Fruit fly (Drosophila melanogaster) whole organism, embryonic: ENCODE measurements around the gene CG7342.

Experiments used
- Bdp1 ChIP-seq: fragments of 200-800 bp; sonication (Bioruptor generic); optimal IDR thresholded peaks from 3 replicates; lab custom pipeline; 2016; ENCODE audit warnings: missing biosample characterization, missing genetic modification characterization
- Blimp-1 ChIP-seq: fragments of 200-800 bp; sonication (Bioruptor generic); optimal IDR thresholded peaks from 3 replicates; lab custom pipeline; 2018; ENCODE audit warnings: missing biosample characterization, missing genetic modification characterization, mild to moderate bottlenecking, moderate library complexity, missing genetic modification reagents
- C15 ChIP-seq: fragments of 200-800 bp; sonication (Bioruptor generic); IDR thresholded peaks from 3 replicates; pipeline ENCODE4 v1.3.6; 2022; ENCODE audit warnings: missing biosample characterization, missing genetic modification characterization
- CG10321 ChIP-seq: fragments of 200-800 bp; sonication (Bioruptor generic); IDR thresholded peaks from 2 replicates; pipeline ENCODE4 v1.3.6; 2022; ENCODE audit warnings: missing biosample characterization, missing genetic modification characterization
- CG10431 ChIP-seq: fragments of 200-800 bp; sonication (Bioruptor generic); optimal IDR thresholded peaks from 3 replicates; lab custom pipeline; 2018; ENCODE audit warnings: missing biosample characterization, mild to moderate bottlenecking, missing genetic modification characterization
- CG11456 ChIP-seq: fragments of 200-800 bp; sonication (Bioruptor generic); IDR thresholded peaks from 3 replicates; pipeline ENCODE4 v1.3.6; 2022; ENCODE audit warnings: missing biosample characterization, missing genetic modification characterization
- CG14014 ChIP-seq: fragments of 200-800 bp; sonication (Bioruptor generic); IDR thresholded peaks from 2 replicates; pipeline ENCODE4 v1.3.6; 2022; ENCODE audit warnings: missing biosample characterization, missing genetic modification characterization
- CG14860 ChIP-seq: fragments of 200-800 bp; sonication (Bioruptor generic); IDR thresholded peaks from 3 replicates; pipeline ENCODE4 v1.3.6; 2022; ENCODE audit warnings: missing biosample characterization, missing genetic modification characterization; ENCODE audit not compliant: partially characterized antibody
- CG15601 ChIP-seq: fragments of 200-800 bp; sonication (Bioruptor generic); optimal IDR thresholded peaks from 3 replicates; lab custom pipeline; 2019; ENCODE audit warnings: missing biosample characterization, mild to moderate bottlenecking, missing genetic modification characterization, moderate library complexity
- CG17186 ChIP-seq: fragments of 200-800 bp; sonication (Bioruptor generic); optimal IDR thresholded peaks from 3 replicates; lab custom pipeline; 2017; ENCODE audit warnings: missing biosample characterization, missing genetic modification reagents, missing genetic modification characterization
- CG17568 ChIP-seq: fragments of 200-800 bp; sonication (Bioruptor generic); optimal IDR thresholded peaks from 2 replicates; lab custom pipeline; 2018; ENCODE audit warnings: missing biosample characterization, mild to moderate bottlenecking, missing genetic modification characterization, moderate library complexity
- CG31224 ChIP-seq: fragments of 200-800 bp; sonication (Bioruptor generic); IDR thresholded peaks from 2 replicates; pipeline ENCODE4 v1.3.6; 2022; ENCODE audit warnings: missing biosample characterization, missing genetic modification characterization
- CG31365 ChIP-seq: fragments of 200-800 bp; sonication (Bioruptor generic); optimal IDR thresholded peaks from 2 replicates; lab custom pipeline; 2018; ENCODE audit warnings: missing biosample characterization, mild to moderate bottlenecking, missing genetic modification characterization
- CG33557 ChIP-seq: fragments of 200-800 bp; sonication (Bioruptor generic); optimal IDR thresholded peaks from 2 replicates; lab custom pipeline; 2019; ENCODE audit warnings: missing biosample characterization, mild to moderate bottlenecking, missing genetic modification characterization, moderate library complexity
- CG43689 ChIP-seq: fragments of 200-800 bp; sonication (Bioruptor generic); IDR thresholded peaks from 2 replicates; pipeline ENCODE4 v1.3.6; 2022; ENCODE audit warnings: missing biosample characterization, missing genetic modification characterization
- CG4617 ChIP-seq: fragments of 200-800 bp; sonication (Bioruptor generic); optimal IDR thresholded peaks from 3 replicates; lab custom pipeline; 2016; ENCODE audit warnings: missing biosample characterization, missing genetic modification characterization, borderline replicate concordance
- CG4820 ChIP-seq: fragments of 200-800 bp; sonication (Bioruptor generic); optimal IDR thresholded peaks from 3 replicates; lab custom pipeline; 2016; ENCODE audit warnings: missing biosample characterization, missing genetic modification characterization
- CG5245 ChIP-seq: fragments of 200-800 bp; sonication (Bioruptor generic); optimal IDR thresholded peaks from 3 replicates; lab custom pipeline; 2016; ENCODE audit warnings: missing biosample characterization, missing genetic modification characterization
- CG6854 ChIP-seq: fragments of 200-800 bp; sonication (Bioruptor generic); optimal IDR thresholded peaks from 3 replicates; lab custom pipeline; 2017; ENCODE audit warnings: missing biosample characterization, mild to moderate bottlenecking, missing genetic modification characterization
- CG7745 ChIP-seq: fragments of 200-800 bp; sonication (Bioruptor generic); optimal IDR thresholded peaks from 2 replicates; lab custom pipeline; 2018; ENCODE audit warnings: missing biosample characterization, mild to moderate bottlenecking, missing genetic modification characterization, moderate library complexity
- CG8281 ChIP-seq: fragments of 200-800 bp; sonication (Bioruptor generic); optimal IDR thresholded peaks from 2 replicates; lab custom pipeline; 2018; ENCODE audit warnings: missing biosample characterization, mild to moderate bottlenecking, missing genetic modification characterization, moderate library complexity
- CG8290 ChIP-seq, 3 experiments: fragments of 200-800 bp; sonication (Bioruptor generic); optimal IDR thresholded peaks; 2 replicates each; lab custom pipeline; 2016 to 2019; ENCODE audit warnings: missing biosample characterization in 3 of 3, missing genetic modification characterization in 3 of 3, mild to moderate bottlenecking in 2 of 3, moderate library complexity in 1 of 3
- CG8359 ChIP-seq: fragments of 200-800 bp; sonication (Bioruptor generic); optimal IDR thresholded peaks from 2 replicates; lab custom pipeline; 2017; ENCODE audit warnings: missing biosample characterization, mild to moderate bottlenecking, missing genetic modification characterization, borderline replicate concordance
- CG8765 ChIP-seq: fragments of 200-800 bp; sonication (Bioruptor generic); IDR thresholded peaks from 2 replicates; pipeline ENCODE4 v1.3.6; 2022; ENCODE audit warnings: missing biosample characterization, missing genetic modification characterization
- CG8944 ChIP-seq: fragments of 200-800 bp; sonication (Bioruptor generic); optimal IDR thresholded peaks from 3 replicates; lab custom pipeline; 2016; ENCODE audit warnings: missing biosample characterization, missing genetic modification characterization
- D ChIP-seq, 2 experiments: fragments of 200-800 bp in 1 of 2; fragments of >200 bp in 1 of 2; sonication (Bioruptor generic) in 1 of 2; optimal IDR thresholded peaks; 2 replicates in 1 of 2; 3 replicates in 1 of 2; lab custom pipeline; 2017; ENCODE audit warnings: mild to moderate bottlenecking in 1 of 2, missing biosample characterization in 1 of 2, missing genetic modification characterization in 1 of 2, missing genetic modification reagents in 1 of 2
- Dek ChIP-seq: fragments of 200-800 bp; sonication (Bioruptor generic); optimal IDR thresholded peaks from 3 replicates; lab custom pipeline; 2019; ENCODE audit warnings: missing biosample characterization, mild to moderate bottlenecking, missing genetic modification characterization, moderate library complexity
- Doc2 ChIP-seq: fragments of 200-800 bp; sonication (Bioruptor generic); IDR thresholded peaks from 2 replicates; pipeline ENCODE4 v1.3.6; 2022; ENCODE audit warnings: missing biosample characterization, missing genetic modification characterization
- Dp ChIP-seq: fragments of 200-800 bp; sonication (Bioruptor generic); optimal IDR thresholded peaks from 2 replicates; lab custom pipeline; 2018; ENCODE audit warnings: missing biosample characterization, mild to moderate bottlenecking, missing genetic modification characterization, moderate library complexity
- GATAe ChIP-seq: fragments of 200-800 bp; sonication (Bioruptor generic); conservative IDR thresholded peaks from 2 replicates; pipeline ENCODE4 v1.3.6; 2022; ENCODE audit warnings: missing biosample characterization, missing genetic modification characterization
- Lpt ChIP-seq: fragments of >200 bp; optimal IDR thresholded peaks from 2 replicates; lab custom pipeline; 2018; ENCODE audit warnings: missing biosample characterization, missing genetic modification characterization
- Mrtf ChIP-seq: fragments of 200-800 bp; sonication (Bioruptor generic); IDR thresholded peaks from 3 replicates; pipeline ENCODE4 v1.3.6; 2022; ENCODE audit warnings: missing biosample characterization, missing genetic modification characterization
- Myb ChIP-seq: fragments of 200-800 bp; sonication (Bioruptor generic); optimal IDR thresholded peaks from 2 replicates; lab custom pipeline; 2016; ENCODE audit warnings: missing biosample characterization, missing genetic modification characterization
- Nf-YA ChIP-seq: fragments of 200-800 bp; sonication (Bioruptor generic); IDR thresholded peaks from 2 replicates; pipeline ENCODE4 v1.3.6; 2022; ENCODE audit warnings: missing biosample characterization, missing genetic modification characterization
- Nf-YC ChIP-seq: fragments of 200-800 bp; optimal IDR thresholded peaks from 3 replicates; lab custom pipeline; 2019; ENCODE audit warnings: missing biosample characterization, mild to moderate bottlenecking, missing genetic modification characterization, moderate library complexity
- Side ChIP-seq: fragments of 200-800 bp; sonication (Bioruptor generic); optimal IDR thresholded peaks from 2 replicates; lab custom pipeline; 2016; ENCODE audit warnings: missing biosample characterization, missing genetic modification characterization
- Sox102F ChIP-seq: fragments of 200-800 bp; sonication (Bioruptor generic); optimal IDR thresholded peaks from 2 replicates; lab custom pipeline; 2018; ENCODE audit warnings: missing biosample characterization, mild to moderate bottlenecking, missing genetic modification characterization, moderate library complexity
- Stat92E ChIP-seq, 3 experiments: fragments of >200 bp in 2 of 3; fragments of 200-800 bp in 1 of 3; sonication (Bioruptor generic) in 1 of 3; optimal IDR thresholded peaks; 2 replicates each; lab custom pipeline; 2017 to 2019; ENCODE audit warnings: missing biosample characterization in 3 of 3, missing genetic modification characterization in 3 of 3, mild to moderate bottlenecking in 1 of 3, moderate library complexity in 1 of 3
- Taf1 ChIP-seq: fragments of 200-800 bp; sonication (Bioruptor generic); IDR thresholded peaks from 2 replicates; pipeline ENCODE4 v1.3.6; 2022; ENCODE audit warnings: missing biosample characterization, missing genetic modification characterization
- abd-A ChIP-seq: fragments of 200-800 bp; sonication (Bioruptor generic); optimal IDR thresholded peaks from 3 replicates; lab custom pipeline; 2019; ENCODE audit warnings: missing biosample characterization, mild to moderate bottlenecking, missing genetic modification characterization, moderate library complexity
- chn ChIP-seq: fragments of 200-800 bp; sonication (Bioruptor generic); optimal IDR thresholded peaks from 2 replicates; lab custom pipeline; 2016; ENCODE audit warnings: missing biosample characterization, missing genetic modification characterization
- cwo ChIP-seq: fragments of 200-800 bp; sonication (Bioruptor generic); optimal IDR thresholded peaks from 3 replicates; lab custom pipeline; 2017; ENCODE audit warnings: missing biosample characterization, missing genetic modification characterization, mild to moderate bottlenecking, moderate library complexity, missing genetic modification reagents
- h ChIP-seq: fragments of >200 bp; optimal IDR thresholded peaks from 2 replicates; lab custom pipeline; 2017
- lab ChIP-seq: fragments of 200-800 bp; sonication (Bioruptor generic); optimal IDR thresholded peaks from 3 replicates; lab custom pipeline; 2017; ENCODE audit warnings: missing biosample characterization, missing genetic modification characterization, mild to moderate bottlenecking, moderate library complexity, missing genetic modification reagents
- lilli ChIP-seq: fragments of 200-800 bp; sonication (Bioruptor generic); optimal IDR thresholded peaks from 3 replicates; lab custom pipeline; 2016; ENCODE audit warnings: missing biosample characterization, missing genetic modification characterization
- pb ChIP-seq: fragments of 200-800 bp; sonication (Bioruptor generic); optimal IDR thresholded peaks from 3 replicates; lab custom pipeline; 2016; ENCODE audit warnings: missing biosample characterization, missing genetic modification characterization
- so ChIP-seq: fragments of 200-800 bp; sonication (Bioruptor generic); IDR thresholded peaks from 3 replicates; pipeline ENCODE4 v1.3.6; 2022; ENCODE audit warnings: missing biosample characterization, missing genetic modification characterization
- sob ChIP-seq: fragments of 200-800 bp; sonication (Bioruptor generic); IDR thresholded peaks from 2 replicates; pipeline ENCODE4 v1.3.6; 2022; ENCODE audit warnings: missing biosample characterization, missing genetic modification characterization
- vfl ChIP-seq: fragments of 200-800 bp; sonication (Bioruptor generic); optimal IDR thresholded peaks from 2 replicates; lab custom pipeline; 2016; ENCODE audit warnings: missing biosample characterization, missing genetic modification characterization
- vvl ChIP-seq: fragments of 200-800 bp; sonication (Bioruptor generic); IDR thresholded peaks from 2 replicates; pipeline ENCODE4 v1.3.6; 2022; ENCODE audit warnings: missing biosample characterization, missing genetic modification characterization
- yki ChIP-seq: fragments of >200 bp; optimal IDR thresholded peaks from 3 replicates; lab custom pipeline; 2018

The CG7342 gene

dm6 chr3R:19641058-19641457 is 37.9 kb downstream of the CG7342 start (continued):
- TF ChIP-seq CG17186 (GFP tag; lab: Kevin White, UChicago): no peak
- TF ChIP-seq C15 (GFP tag; lab: Robert Waterston, UW): no peak
- TF ChIP-seq chn: no peak
- TF ChIP-seq vvl (GFP tag; lab: Robert Waterston, UW): peak; percentile 26; the same call in 1 of the 2 replicates
- no peak for TF ChIP-seq Nf-YC
- TF ChIP-seq CG31224: no peak
- TF ChIP-seq Lpt (GFP tag; lab: Kevin White, UChicago): no peak
- TF ChIP-seq yki (lab: Kevin White, UChicago): no peak
- TF ChIP-seq CG33557 (GFP tag; lab: Kevin White, UChicago): no peak
- TF ChIP-seq CG5245 (GFP tag; lab: Kevin White, UChicago): no peak
- TF ChIP-seq Taf1 (GFP tag; lab: Robert Waterston, UW): no peak
- TF ChIP-seq lilli (GFP tag; lab: Kevin White, UChicago): no peak
- no peak for TF ChIP-seq CG17568
- no peak for TF ChIP-seq CG8765
- TF ChIP-seq Mrtf: no peak
- TF ChIP-seq CG10321: no peak
- no peak for TF ChIP-seq CG14860 (GFP tag; lab: Robert Waterston, UW)
- no peak for TF ChIP-seq CG11456 (GFP tag; lab: Robert Waterston, UW)
- no peak for TF ChIP-seq sob (GFP tag; lab: Robert Waterston, UW)
- TF ChIP-seq abd-A: peak; percentile 16
- no peak for TF ChIP-seq CG8290 (GFP tag; optimal IDR thresholded peaks at IDR 0.05; lab: Kevin White, UChicago)
- no peak for TF ChIP-seq CG8290 (tag; optimal IDR thresholded peaks at IDR 0.05; lab: Kevin White, UChicago)
- TF ChIP-seq Bdp1 (GFP tag; lab: Kevin White, UChicago): no peak
- no peak for TF ChIP-seq pb (GFP tag; lab: Kevin White, UChicago)
- TF ChIP-seq h (lab: Kevin White, UChicago): no peak
- no peak for TF ChIP-seq CG6854
- TF ChIP-seq CG8281 (tag; lab: Kevin White, UChicago): no peak
- 0 out of 3 replicates have a peak, but pooled peaks have one; percentile 46 for TF ChIP-seq so (GFP tag; lab: Robert Waterston, UW)
- peak; percentile 5 for TF ChIP-seq CG31365 (tag; lab: Kevin White, UChicago)
- TF ChIP-seq Dek (tag; lab: Kevin White, UChicago): no peak
- no peak for TF ChIP-seq lab (GFP tag; lab: Kevin White, UChicago)
- TF ChIP-seq CG10431 (GFP tag; lab: Kevin White, UChicago): no peak
- no peak for TF ChIP-seq vfl (GFP tag; lab: Kevin White, UChicago)
- no peak for TF ChIP-seq Stat92E (GFP tag; optimal IDR thresholded peaks at IDR 0.05; lab: Kevin White, UChicago)
- TF ChIP-seq CG15601 (tag; lab: Kevin White, UChicago): no peak
- TF ChIP-seq CG4617 (GFP tag; lab: Kevin White, UChicago): no peak
- no peak for TF ChIP-seq Dp (GFP tag; lab: Kevin White, UChicago)
- no peak for TF ChIP-seq CG7745 (tag; lab: Kevin White, UChicago)
- TF ChIP-seq CG8359 (GFP tag; lab: Kevin White, UChicago): peak; percentile 32
- no peak for TF ChIP-seq CG4820 (GFP tag; lab: Kevin White, UChicago)
- no peak for TF ChIP-seq Myb (GFP tag; lab: Kevin White, UChicago)
- no peak for TF ChIP-seq Blimp-1 (GFP tag; lab: Kevin White, UChicago)
- TF ChIP-seq CG8944: no peak
- 0 out of 2 replicates have a peak, but pooled peaks have one; percentile 4 for TF ChIP-seq CG14014 (GFP tag; lab: Robert Waterston, UW)
- no peak for TF ChIP-seq Doc2 (GFP tag; lab: Robert Waterston, UW)
- TF ChIP-seq Nf-YA (GFP tag; lab: Robert Waterston, UW): no peak
- TF ChIP-seq Sox102F (GFP tag; lab: Kevin White, UChicago): no peak
- no peak for TF ChIP-seq cwo (GFP tag; lab: Kevin White, UChicago)
- no peak for TF ChIP-seq Side (GFP tag; lab: Kevin White, UChicago)
- TF ChIP-seq D (optimal IDR thresholded peaks at IDR 0.05; lab: Kevin White, UChicago): no peak
- no peak for TF ChIP-seq D (GFP tag; optimal IDR thresholded peaks at IDR 0.05; lab: Kevin White, UChicago)
- TF ChIP-seq GATAe (GFP tag; lab: Robert Waterston, UW): no peak
- no peak for TF ChIP-seq CG43689
